Worm (Caenorhabditis elegans) whole organism, L1 larva: ENCODE measurements around the gene F09A5.3.

Source experiments
- C16A3.4 ChIP-seq: fragments of 150-350 bp; optimal IDR thresholded peaks from 2 replicates; lab custom pipeline; 2014; ENCODE audit warnings: missing biosample characterization, missing genetic modification characterization
- C34B4.2 ChIP-seq: sonication (generic microtip); optimal IDR thresholded peaks from 2 replicates; lab custom pipeline; 2017; ENCODE audit warnings: mild to moderate bottlenecking, missing genetic modification characterization, missing compliant biosample characterization
- F16B12.6 ChIP-seq: fragments of 150-350 bp; optimal IDR thresholded peaks from 2 replicates; lab custom pipeline; 2014; ENCODE audit warnings: missing biosample characterization, missing genetic modification characterization
- Y116A8C.19 ChIP-seq: sonication (generic microtip); optimal IDR thresholded peaks from 2 replicates; lab custom pipeline; 2016; ENCODE audit warnings: missing compliant biosample characterization, missing genetic modification characterization, borderline replicate concordance
- aha-1 ChIP-seq: fragments of 150-350 bp; optimal IDR thresholded peaks from 2 replicates; lab custom pipeline; 2014; ENCODE audit warnings: missing biosample characterization, missing genetic modification characterization
- alr-1 ChIP-seq: fragments of 200-800 bp; sonication (Bioruptor generic); optimal IDR thresholded peaks from 2 replicates; lab custom pipeline; 2018; ENCODE audit warnings: borderline replicate concordance, mild to moderate bottlenecking, missing genetic modification characterization, missing compliant biosample characterization
- ama-1 ChIP-seq: fragments of 150-350 bp; optimal IDR thresholded peaks from 2 replicates; lab custom pipeline; 2014
- ceh-82 ChIP-seq, 3 experiments: fragments of 150-350 bp in 1 of 3; sonication (generic microtip) in 2 of 3; optimal IDR thresholded peaks; 2 replicates each; lab custom pipeline; 2014 to 2017; ENCODE audit warnings: missing biosample characterization in 3 of 3, missing genetic modification characterization in 3 of 3
- ceh-88 ChIP-seq: fragments of 200-800 bp; sonication (Bioruptor generic); IDR thresholded peaks from 2 replicates; pipeline ENCODE4 v1.3.6; 2022; ENCODE audit warnings: missing genetic modification characterization, missing compliant biosample characterization
- efl-1 ChIP-seq, 4 experiments: fragments of 150-350 bp; optimal IDR thresholded peaks in 3 of 4; peaks in 1 of 4; 1 replicate in 1 of 4; 2 replicates in 3 of 4; lab custom pipeline; 2014; ENCODE audit warnings: missing biosample characterization in 2 of 4, missing genetic modification characterization in 2 of 4, missing genetic modification reagents in 2 of 4
- egl-27 ChIP-seq, 2 experiments: fragments of 150-350 bp in 1 of 2; sonication (generic microtip); optimal IDR thresholded peaks; 3 replicates each; lab custom pipeline; 2017 to 2018; ENCODE audit warnings: missing biosample characterization in 2 of 2, missing genetic modification characterization in 2 of 2, missing genetic modification reagents in 2 of 2
- elt-2 ChIP-seq: sonication (generic microtip); optimal IDR thresholded peaks from 2 replicates; lab custom pipeline; 2016; ENCODE audit warnings: missing genetic modification characterization, mild to moderate bottlenecking, inconsistent platforms, missing compliant biosample characterization, missing genetic modification reagents
- elt-3 ChIP-seq, 6 experiments: fragments of 150-350 bp in 1 of 6; sonication (generic microtip); optimal IDR thresholded peaks; 2 replicates each; lab custom pipeline; 2017 to 2018; ENCODE audit warnings: missing biosample characterization in 6 of 6, missing genetic modification characterization in 6 of 6, inconsistent platforms in 1 of 6
- ets-5 ChIP-seq: fragments of 200-800 bp; sonication (Bioruptor generic); IDR thresholded peaks from 2 replicates; pipeline ENCODE4 v1.3.6; 2022; ENCODE audit warnings: missing genetic modification characterization, missing compliant biosample characterization
- fkh-10 ChIP-seq: sonication (generic microtip); optimal IDR thresholded peaks from 2 replicates; lab custom pipeline; 2017; ENCODE audit warnings: missing biosample characterization, missing genetic modification reagents, missing genetic modification characterization
- fkh-4 ChIP-seq: sonication (generic microtip); optimal IDR thresholded peaks from 2 replicates; lab custom pipeline; 2016; ENCODE audit warnings: missing compliant biosample characterization, missing genetic modification characterization, borderline replicate concordance
- fkh-8 ChIP-seq: sonication (generic microtip); optimal IDR thresholded peaks from 2 replicates; lab custom pipeline; 2016; ENCODE audit warnings: mild to moderate bottlenecking, missing genetic modification characterization, missing compliant biosample characterization
- fos-1 ChIP-seq: fragments of 150-350 bp; optimal IDR thresholded peaks from 2 replicates; lab custom pipeline; 2014; ENCODE audit warnings: missing biosample characterization, missing genetic modification characterization
- grh-1 ChIP-seq: fragments of 200-800 bp; sonication (Bioruptor generic); IDR thresholded peaks from 2 replicates; pipeline ENCODE4 v1.3.6; 2022; ENCODE audit warnings: missing genetic modification reagents, missing genetic modification characterization, missing compliant biosample characterization
- hpl-2 ChIP-seq: fragments of 150-350 bp; optimal IDR thresholded peaks from 2 replicates; lab custom pipeline; 2014; ENCODE audit warnings: missing biosample characterization, missing genetic modification reagents, missing genetic modification characterization
- irx-1 ChIP-seq: sonication (generic microtip); optimal IDR thresholded peaks from 2 replicates; lab custom pipeline; 2016; ENCODE audit warnings: missing genetic modification characterization, missing compliant biosample characterization
- isw-1 ChIP-seq: fragments of 200-800 bp; sonication (Bioruptor generic); IDR thresholded peaks from 2 replicates; pipeline ENCODE4 v1.3.6; 2022; ENCODE audit warnings: missing genetic modification characterization, missing compliant biosample characterization
- lin-13 ChIP-seq: fragments of 150-350 bp; optimal IDR thresholded peaks from 2 replicates; lab custom pipeline; 2014; ENCODE audit warnings: missing biosample characterization, missing genetic modification reagents, missing genetic modification characterization
- lin-14 ChIP-seq: fragments of 200-800 bp; sonication (Bioruptor generic); optimal IDR thresholded peaks from 2 replicates; lab custom pipeline; 2018; ENCODE audit warnings: mild to moderate bottlenecking, missing genetic modification characterization, moderate library complexity, missing compliant biosample characterization
- lin-15B ChIP-seq: fragments of 150-350 bp; sonication (generic microtip); optimal IDR thresholded peaks from 3 replicates; lab custom pipeline; 2014; ENCODE audit warnings: missing biosample characterization, missing genetic modification characterization
- lin-35 ChIP-seq, 2 experiments: fragments of 150-350 bp; optimal IDR thresholded peaks; 2 replicates each; lab custom pipeline; 2014; ENCODE audit warnings: missing biosample characterization in 2 of 2, missing genetic modification characterization in 2 of 2, missing genetic modification reagents in 2 of 2
- lir-3 ChIP-seq: sonication (generic microtip); optimal IDR thresholded peaks from 2 replicates; lab custom pipeline; 2016; ENCODE audit warnings: mild to moderate bottlenecking, missing genetic modification characterization, moderate library complexity, missing compliant biosample characterization; ENCODE audit not compliant: poor library complexity
- lsy-2 ChIP-seq, 2 experiments: fragments of 150-350 bp; optimal IDR thresholded peaks; 2 replicates each; lab custom pipeline; 2014; ENCODE audit warnings: missing biosample characterization in 2 of 2, missing genetic modification characterization in 2 of 2
- mab-9 ChIP-seq: fragments of 200-800 bp; sonication (Bioruptor generic); IDR thresholded peaks from 2 replicates; pipeline ENCODE4 v1.3.6; 2022; ENCODE audit warnings: missing genetic modification reagents, missing genetic modification characterization, missing compliant biosample characterization
- mef-2 ChIP-seq: fragments of 150-350 bp; optimal IDR thresholded peaks from 2 replicates; lab custom pipeline; 2014; ENCODE audit warnings: missing biosample characterization, missing genetic modification characterization
- mep-1 ChIP-seq: fragments of 150-350 bp; optimal IDR thresholded peaks from 2 replicates; lab custom pipeline; 2014; ENCODE audit warnings: missing biosample characterization, missing genetic modification characterization
- nhr-11 ChIP-seq: fragments of 150-350 bp; optimal IDR thresholded peaks from 2 replicates; lab custom pipeline; 2014; ENCODE audit warnings: missing biosample characterization, missing genetic modification characterization
- nhr-20 ChIP-seq: sonication (generic microtip); optimal IDR thresholded peaks from 2 replicates; lab custom pipeline; 2016; ENCODE audit warnings: mild to moderate bottlenecking, missing genetic modification characterization, missing compliant biosample characterization
- nhr-28 ChIP-seq: fragments of 150-350 bp; optimal IDR thresholded peaks from 2 replicates; lab custom pipeline; 2014; ENCODE audit warnings: missing biosample characterization, missing genetic modification characterization
- nhr-47 ChIP-seq: sonication (generic microtip); optimal IDR thresholded peaks from 2 replicates; lab custom pipeline; 2016; ENCODE audit warnings: mild to moderate bottlenecking, missing genetic modification characterization, moderate library complexity, missing compliant biosample characterization
- nhr-76 ChIP-seq: sonication (generic microtip); optimal IDR thresholded peaks from 2 replicates; lab custom pipeline; 2017; ENCODE audit warnings: missing biosample characterization, missing genetic modification characterization
- nhr-85 ChIP-seq: sonication (generic microtip); peaks from one replicate; lab custom pipeline; 2016; ENCODE audit warnings: missing genetic modification characterization, inconsistent platforms, missing compliant biosample characterization
- pax-3 ChIP-seq: fragments of 200-800 bp; sonication (Bioruptor generic); optimal IDR thresholded peaks from 2 replicates; lab custom pipeline; 2018; ENCODE audit warnings: mild to moderate bottlenecking, missing genetic modification characterization, moderate library complexity, missing compliant biosample characterization
- skn-1 ChIP-seq: fragments of 150-350 bp; optimal IDR thresholded peaks from 2 replicates; lab custom pipeline; 2014; ENCODE audit warnings: missing biosample characterization, missing genetic modification characterization
- snpc-4 ChIP-seq: fragments of 150-350 bp; optimal IDR thresholded peaks from 2 replicates; lab custom pipeline; 2014; ENCODE audit warnings: missing biosample characterization, missing genetic modification characterization
- snu-23 ChIP-seq: sonication (generic microtip); optimal IDR thresholded peaks from 2 replicates; lab custom pipeline; 2016; ENCODE audit warnings: missing genetic modification characterization, missing compliant biosample characterization
- tlp-1 ChIP-seq: fragments of 150-350 bp; optimal IDR thresholded peaks from 2 replicates; lab custom pipeline; 2014; ENCODE audit warnings: missing biosample characterization, missing genetic modification characterization
- unc-130 ChIP-seq: fragments of 150-350 bp; optimal IDR thresholded peaks from 2 replicates; lab custom pipeline; 2017; ENCODE audit warnings: missing biosample characterization, missing genetic modification characterization, inconsistent platforms
- unc-30 ChIP-seq: sonication (generic microtip); optimal IDR thresholded peaks from 2 replicates; lab custom pipeline; 2017; ENCODE audit warnings: missing biosample characterization, missing genetic modification characterization
- unc-98 ChIP-seq: fragments of 200-800 bp; sonication (Bioruptor generic); IDR thresholded peaks from 2 replicates; pipeline ENCODE4 v1.3.6; 2022; ENCODE audit warnings: missing genetic modification characterization, missing compliant biosample characterization
- vab-15 ChIP-seq: sonication (generic microtip); optimal IDR thresholded peaks from 2 replicates; lab custom pipeline; 2017; ENCODE audit warnings: missing genotype, mild to moderate bottlenecking, missing genetic modification characterization, missing compliant biosample characterization
- xbp-1 ChIP-seq: sonication (generic microtip); optimal IDR thresholded peaks from 2 replicates; lab custom pipeline; 2016; ENCODE audit warnings: missing genetic modification characterization, missing compliant biosample characterization
- zag-1 ChIP-seq: fragments of 150-350 bp; optimal IDR thresholded peaks from 2 replicates; lab custom pipeline; 2014; ENCODE audit warnings: missing biosample characterization, missing genetic modification characterization

Gene F09A5.3

ce11 chrX:13143762-13144732, 2.6 kb downstream of the F09A5.3 start (continued):
- TF ChIP-seq fkh-4 (no peak), zag-1 (tag; lab: Kevin White, UChicago) (no peak), elt-2 (tag; lab: Kevin White, UChicago) (peak; percentile 58), vab-15 (tag; lab: Kevin White, UChicago) (no peak), lin-35 (GFP tag; optimal IDR thresholded peaks at IDR 0.05; lab: Kevin White, UChicago) (no peak), Y116A8C.19 (tag; lab: Kevin White, UChicago) (no peak), C16A3.4 (no peak), tlp-1 (tag; lab: Kevin White, UChicago) (no peak), fkh-8 (tag; lab: Kevin White, UChicago) (peak; percentile 37), grh-1 (GFP tag; lab: Robert Waterston, UW) (0 out of 2 replicates have a peak, but pooled peaks have one; percentile 4), skn-1 (tag; lab: Kevin White, UChicago) (peak; percentile 5), mef-2 (no peak), snpc-4 (tag; lab: Kevin White, UChicago) (no peak), aha-1 (tag; lab: Kevin White, UChicago) (no peak), unc-30 (tag; lab: Kevin White, UChicago) (no peak), lin-14 (peak; percentile 84), nhr-76 (no peak), ets-5 (GFP tag; lab: Robert Waterston, UW) (no peak), efl-1 (optimal IDR thresholded peaks at IDR 0.05; lab: Kevin White, UChicago) (peak in 1 of 2 experiments; percentile 17), efl-1 (GFP tag; optimal IDR thresholded peaks at IDR 0.05 in 1 of 2; lab: Kevin White, UChicago) (peak in 1 of 2 experiments; percentile 85), nhr-47 (peak; percentile 1), ceh-88 (GFP tag; lab: Robert Waterston, UW) (no peak), hpl-2 (GFP tag; lab: Kevin White, UChicago) (no peak), alr-1 (tag; lab: Kevin White, UChicago) (no peak)

ce11 chrX:13144975-13145618, 3.7 kb downstream of the F09A5.3 start:
- peak; percentile 98 for TF ChIP-seq snu-23 (GFP tag; lab: Kevin White, UChicago)
- TF ChIP-seq fkh-10 (GFP tag; lab: Kevin White, UChicago) = peak; percentile 95
- TF ChIP-seq mep-1 (tag; lab: Kevin White, UChicago) = peak; percentile 94
- TF ChIP-seq isw-1 (GFP tag; lab: Robert Waterston, UW) = peak; percentile 83
- no peak for TF ChIP-seq zag-1 (tag; lab: Kevin White, UChicago)
- peak; percentile 23 for TF ChIP-seq F16B12.6 (tag; lab: Kevin White, UChicago)
- peak; percentile 76 for TF ChIP-seq fkh-4
- TF ChIP-seq nhr-28 (tag; lab: Kevin White, UChicago) = no peak
- peak; percentile 60 to 94 (median 91) for TF ChIP-seq ceh-82 (tag; optimal IDR thresholded peaks at IDR 0.05; lab: Kevin White, UChicago)
- peak; percentile 76 to 86 for TF ChIP-seq lin-35 (GFP tag; optimal IDR thresholded peaks at IDR 0.05; lab: Kevin White, UChicago)
- TF ChIP-seq lir-3 (tag; lab: Kevin White, UChicago) = peak; percentile 85
- TF ChIP-seq mab-9 (GFP tag; lab: Robert Waterston, UW) = peak; percentile 83
- TF ChIP-seq nhr-20 (tag; lab: Kevin White, UChicago) = peak; percentile 98
- TF ChIP-seq alr-1 (tag; lab: Kevin White, UChicago) = no peak
- TF ChIP-seq vab-15 (tag; lab: Kevin White, UChicago) = peak; percentile 1
- TF ChIP-seq nhr-85 = peak; percentile 97
- TF ChIP-seq unc-98 = no peak
- TF ChIP-seq lin-13 (GFP tag; lab: Kevin White, UChicago) = peak; percentile 94
- TF ChIP-seq nhr-11 = peak; percentile 72
- TF ChIP-seq ets-5 (GFP tag; lab: Robert Waterston, UW) = no peak
- TF ChIP-seq unc-130 = peak; percentile 34
- peak; percentile 87 for TF ChIP-seq fos-1 (tag; lab: Kevin White, UChicago)
- TF ChIP-seq pax-3 = peak; percentile 88
- TF ChIP-seq elt-3 (tag; optimal IDR thresholded peaks at IDR 0.05; lab: Kevin White, UChicago) = peak in 3 of 6 experiments; percentile 51 to 79 (median 68)
- peak; percentile 93 for TF ChIP-seq irx-1 (tag; lab: Kevin White, UChicago)
- TF ChIP-seq lin-15B (tag; lab: Kevin White, UChicago) = no peak
- TF ChIP-seq lsy-2 (tag; optimal IDR thresholded peaks at IDR 0.05; lab: Kevin White, UChicago) = peak; percentile 82 to 92
- no peak for TF ChIP-seq C34B4.2 (tag; lab: Kevin White, UChicago)
- TF ChIP-seq ama-1 = peak; percentile 97
- peak; percentile 90 for TF ChIP-seq xbp-1 (tag; lab: Kevin White, UChicago)
- peak; percentile 53 to 89 for TF ChIP-seq egl-27 (tag; optimal IDR thresholded peaks at IDR 0.05; lab: Kevin White, UChicago)
